Worm (Caenorhabditis elegans): Measurements from ENCODE around the gene npp-16.

ce11 chrIII:11892939-11893338 is 22.8 kb upstream of the npp-16 start, which contains the start of gene Y56A3A.41:
- TF ChIP-seq sptf-1 (tag; optimal IDR thresholded peaks at IDR 0.05) (no peak), egl-27 (tag; optimal IDR thresholded peaks at IDR 0.05) (no peak), egl-13 (tag; optimal IDR thresholded peaks at IDR 0.05) (no peak), zag-1 (tag; optimal IDR thresholded peaks at IDR 0.05) (no peak), dpl-1 (GFP tag; optimal IDR thresholded peaks at IDR 0.05) (no peak), ztf-4 (tag; optimal IDR thresholded peaks at IDR 0.05) (no peak), sox-4 (tag; optimal IDR thresholded peaks at IDR 0.05) (no peak), nhr-76 (tag; optimal IDR thresholded peaks at IDR 0.05) (no peak), mdl-1 (tag; optimal IDR thresholded peaks at IDR 0.05) (no peak), lin-15B (tag; optimal IDR thresholded peaks at IDR 0.05) (no peak), fkh-10 (GFP tag; optimal IDR thresholded peaks at IDR 0.05) (no peak)

Measured in whole organism, L1 larva.